Worm (Caenorhabditis elegans): ENCODE results near the gene Y40A1A.3.

- TF ChIP-seq F26F4.8 (GFP tag; conservative IDR thresholded peaks at IDR 0.05) (no peak), mdl-1 (tag; optimal IDR thresholded peaks at IDR 0.05) (no peak), ces-1 (GFP tag; optimal IDR thresholded peaks at IDR 0.05) (no peak), zip-2 (tag; optimal IDR thresholded peaks at IDR 0.05) (no peak), pqm-1 (tag; optimal IDR thresholded peaks at IDR 0.05) (no peak), F49E8.2 (tag; optimal IDR thresholded peaks at IDR 0.05; ENCODE audit: borderline replicate concordance) (no peak), nhr-76 (tag; optimal IDR thresholded peaks at IDR 0.05) (no peak), lin-39 (tag; optimal IDR thresholded peaks at IDR 0.05) (no peak), jun-1 (tag; optimal IDR thresholded peaks at IDR 0.05) (no peak), pha-4 (GFP tag; IDR thresholded peaks at IDR 0.05) (no peak), pha-4 (tag; optimal IDR thresholded peaks at IDR 0.05) (no peak), nhr-77 (tag; optimal IDR thresholded peaks at IDR 0.05) (no peak), daf-8 (GFP tag; IDR thresholded peaks at IDR 0.05) (no peak)
Observed at ce11 chrX:2043224-2043623, 45.4 kb upstream of the Y40A1A.3 start.
